Worm (Caenorhabditis elegans) whole organism, L4 larva: Measurements from ENCODE around the gene F22E5.13.

Source experiments
- ZK546.5 ChIP-seq, 2 experiments: sonication (generic microtip); optimal IDR thresholded peaks; 2 replicates each; lab custom pipeline; 2017; ENCODE audit warnings: missing biosample characterization in 2 of 2, missing genetic modification characterization in 2 of 2
- duxl-1 ChIP-seq: sonication (generic microtip); optimal IDR thresholded peaks from 2 replicates; lab custom pipeline; 2016; ENCODE audit warnings: mild to moderate bottlenecking, missing genetic modification characterization, moderate library complexity, missing compliant biosample characterization; ENCODE audit not compliant: poor library complexity
- dve-1 ChIP-seq: sonication (generic microtip); optimal IDR thresholded peaks from 2 replicates; lab custom pipeline; 2017; ENCODE audit warnings: antibody characterized with exemption, mild to moderate bottlenecking, missing genetic modification characterization, missing compliant biosample characterization; ENCODE audit not compliant: insufficient read depth
- egl-27 ChIP-seq: sonication (generic microtip); optimal IDR thresholded peaks from 3 replicates; lab custom pipeline; 2017; ENCODE audit warnings: missing biosample characterization, missing genetic modification reagents, missing genetic modification characterization
- jun-1 ChIP-seq: fragments of 150-350 bp; optimal IDR thresholded peaks from 2 replicates; lab custom pipeline; 2014; ENCODE audit warnings: missing biosample characterization, missing genetic modification reagents, missing genetic modification characterization
- lin-13 ChIP-seq: fragments of 150-350 bp; optimal IDR thresholded peaks from 2 replicates; lab custom pipeline; 2014; ENCODE audit warnings: missing biosample characterization, missing genetic modification reagents, missing genetic modification characterization
- madf-9 ChIP-seq: fragments of 200-800 bp; sonication (Bioruptor generic); conservative IDR thresholded peaks from 2 replicates; pipeline ENCODE4 v1.3.6; 2022; ENCODE audit warnings: missing genetic modification reagents, missing genetic modification characterization, missing compliant biosample characterization
- mdl-1 ChIP-seq, 2 experiments: fragments of 150-350 bp in 1 of 2; sonication (generic microtip) in 1 of 2; optimal IDR thresholded peaks; 2 replicates each; lab custom pipeline; 2014 to 2017; ENCODE audit warnings: missing biosample characterization in 2 of 2, missing genetic modification characterization in 2 of 2
- nhr-237 ChIP-seq: sonication (generic microtip); optimal IDR thresholded peaks from 2 replicates; lab custom pipeline; 2017; ENCODE audit warnings: missing biosample characterization, missing genetic modification characterization
- pha-4 ChIP-seq, 2 experiments: fragments of 150-350 bp in 1 of 2; fragments of 200-800 bp in 1 of 2; sonication (Bioruptor generic) in 1 of 2; IDR thresholded peaks in 1 of 2; optimal IDR thresholded peaks in 1 of 2; 2 replicates each; pipeline versions ENCODE4 v1.3.6 to Lab custom; 2014 to 2022; ENCODE audit warnings: missing genetic modification characterization in 2 of 2, missing genetic modification reagents in 2 of 2, missing biosample characterization in 1 of 2, missing compliant biosample characterization in 1 of 2
- ztf-11 ChIP-seq: fragments of 150-350 bp; optimal IDR thresholded peaks from 2 replicates; lab custom pipeline; 2014; ENCODE audit warnings: missing biosample characterization, missing genetic modification characterization

DNA sequence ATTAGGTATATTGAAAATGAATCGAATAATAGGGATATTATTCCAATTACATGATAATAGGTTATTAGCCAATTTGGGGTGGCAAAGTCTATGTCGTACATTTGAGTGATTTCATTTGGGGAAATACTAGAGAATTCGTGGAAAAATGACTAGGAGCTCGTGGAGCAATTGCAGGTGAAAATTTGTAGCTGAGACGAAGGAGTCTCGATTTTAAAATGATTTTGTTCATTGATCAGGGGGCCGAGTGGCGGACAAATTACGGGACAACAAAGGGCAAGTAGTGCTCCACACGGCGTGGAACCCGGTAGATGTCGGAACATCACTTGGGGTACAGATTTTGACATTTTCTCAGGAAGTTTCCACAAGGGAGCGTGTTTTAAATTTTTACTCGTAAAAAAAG lies 48.9 kb upstream of the F22E5.13 start, which contains the start of gene sri-62:
- no peak for TF ChIP-seq dve-1 (tag; lab: Kevin White, UChicago)
- no peak for TF ChIP-seq egl-27
- TF ChIP-seq nhr-237: no peak
- TF ChIP-seq ztf-11: no peak
- no peak for TF ChIP-seq lin-13 (GFP tag; lab: Kevin White, UChicago)
- no peak for TF ChIP-seq ZK546.5 (tag; optimal IDR thresholded peaks at IDR 0.05; lab: Kevin White, UChicago)
- no peak for TF ChIP-seq duxl-1 (tag; lab: Kevin White, UChicago)
- no peak for TF ChIP-seq pha-4 (GFP tag; IDR thresholded peaks at IDR 0.05; lab: Robert Waterston, UW)
- no peak for TF ChIP-seq pha-4 (tag; optimal IDR thresholded peaks at IDR 0.05; lab: Kevin White, UChicago)
- no peak for TF ChIP-seq mdl-1 (tag; optimal IDR thresholded peaks at IDR 0.05; lab: Kevin White, UChicago)
- TF ChIP-seq jun-1 (tag; lab: Kevin White, UChicago): no peak
- no peak for TF ChIP-seq madf-9 (GFP tag; lab: Robert Waterston, UW)
